Fruit fly (Drosophila melanogaster) whole organism, pupa: ENCODE measurements around the gene CG14965.

ENCODE experiments used
- CG12605 ChIP-seq: fragments of 200-800 bp; sonication (Bioruptor generic); IDR thresholded peaks from 2 replicates; pipeline ENCODE4 v1.3.6; 2022; ENCODE audit warnings: missing biosample characterization, missing genetic modification characterization
- CG14655 ChIP-seq: fragments of 200-800 bp; sonication (Bioruptor generic); optimal IDR thresholded peaks from 3 replicates; lab custom pipeline; 2017; ENCODE audit warnings: mild to moderate bottlenecking, missing biosample characterization, missing genetic modification reagents, missing genetic modification characterization
- CG17806 ChIP-seq: fragments of 200-800 bp; sonication (Bioruptor generic); optimal IDR thresholded peaks from 2 replicates; lab custom pipeline; 2018; ENCODE audit warnings: missing biosample characterization, mild to moderate bottlenecking, missing genetic modification characterization, moderate library complexity
- CG32121 ChIP-seq: fragments of 200-800 bp; sonication (Bioruptor generic); IDR thresholded peaks from 2 replicates; pipeline ENCODE4 v1.3.6; 2022; ENCODE audit warnings: missing biosample characterization, missing genetic modification characterization
- CG8159 ChIP-seq: fragments of 200-800 bp; sonication (Bioruptor generic); optimal IDR thresholded peaks from 3 replicates; lab custom pipeline; 2018; ENCODE audit warnings: missing biosample characterization, mild to moderate bottlenecking, missing genetic modification characterization, moderate library complexity
- CG8301 ChIP-seq: fragments of 200-800 bp; sonication (Bioruptor generic); optimal IDR thresholded peaks from 2 replicates; lab custom pipeline; 2018; ENCODE audit warnings: missing biosample characterization, mild to moderate bottlenecking, missing genetic modification characterization
- D1 ChIP-seq: fragments of 200-800 bp; sonication (Bioruptor generic); optimal IDR thresholded peaks from 2 replicates; lab custom pipeline; 2018; ENCODE audit warnings: missing biosample characterization, mild to moderate bottlenecking, missing genetic modification characterization, moderate library complexity
- Ets98B ChIP-seq: fragments of 200-800 bp; sonication (Bioruptor generic); IDR thresholded peaks from 2 replicates; pipeline ENCODE4 v1.3.6; 2022; ENCODE audit warnings: missing biosample characterization, missing genetic modification characterization
- Pif1B ChIP-seq: fragments of 200-800 bp; sonication (Bioruptor generic); optimal IDR thresholded peaks from 3 replicates; lab custom pipeline; 2016; ENCODE audit warnings: missing biosample characterization, missing genetic modification characterization
- Snoo ChIP-seq: fragments of 200-800 bp; sonication (Bioruptor generic); optimal IDR thresholded peaks from 3 replicates; lab custom pipeline; 2017; ENCODE audit warnings: missing biosample characterization, mild to moderate bottlenecking, missing genetic modification characterization, inconsistent platforms
- fd96Ca ChIP-seq: fragments of 200-800 bp; sonication (Bioruptor generic); IDR thresholded peaks from 3 replicates; pipeline ENCODE4 v1.3.6; 2022; ENCODE audit warnings: missing biosample characterization, missing genetic modification characterization

DNA sequence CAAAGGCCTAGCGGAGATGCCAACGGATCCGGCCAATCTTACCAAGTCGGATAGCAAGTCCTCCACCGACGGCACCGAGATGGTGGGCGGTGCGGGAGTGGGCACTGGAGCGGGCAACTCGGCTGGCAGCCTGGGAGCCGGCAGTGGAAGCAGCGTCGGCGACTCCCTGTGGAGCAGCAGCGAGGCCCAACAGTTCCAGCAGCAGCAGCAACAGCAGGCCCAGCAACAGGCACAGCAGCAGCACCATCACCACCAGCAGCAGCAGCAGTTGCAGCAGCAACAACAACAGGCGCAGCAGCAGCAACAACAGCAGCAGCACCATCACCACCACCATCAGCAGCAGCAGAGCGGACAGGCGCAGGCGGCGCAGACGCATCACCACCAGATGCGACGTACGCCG lies 41.9 kb downstream of the CG14965 start:
- no peak for TF ChIP-seq CG8159 (tag; lab: Kevin White, UChicago)
- TF ChIP-seq CG32121 (GFP tag; lab: Robert Waterston, UW) = no peak
- TF ChIP-seq Snoo (tag; lab: Kevin White, UChicago) = no peak
- no peak for TF ChIP-seq CG17806 (tag; lab: Kevin White, UChicago)
- no peak for TF ChIP-seq fd96Ca
- no peak for TF ChIP-seq CG8301
- no peak for TF ChIP-seq CG12605
- no peak for TF ChIP-seq CG14655 (GFP tag; lab: Kevin White, UChicago)
- TF ChIP-seq D1 (tag; lab: Kevin White, UChicago) = no peak
- TF ChIP-seq Ets98B (GFP tag; lab: Robert Waterston, UW) = no peak
- TF ChIP-seq Pif1B (GFP tag; lab: Kevin White, UChicago) = no peak
